Worm (Caenorhabditis elegans) whole organism, early embryonic: ENCODE results near the gene otpl-5.

Experiments used
- B0310.2 ChIP-seq: sonication (generic microtip); optimal IDR thresholded peaks from 2 replicates; lab custom pipeline; 2016; ENCODE audit warnings: mild to moderate bottlenecking, missing genetic modification characterization, missing compliant biosample characterization
- F13C5.2 ChIP-seq: sonication (generic microtip); optimal IDR thresholded peaks from 2 replicates; lab custom pipeline; 2017; ENCODE audit warnings: mild to moderate bottlenecking, missing genetic modification characterization, inconsistent platforms, missing compliant biosample characterization
- aly-1 ChIP-seq: sonication (generic microtip); optimal IDR thresholded peaks from 2 replicates; lab custom pipeline; 2016; ENCODE audit warnings: missing genetic modification characterization, missing compliant biosample characterization
- ama-1 ChIP-seq: fragments of 150-350 bp; optimal IDR thresholded peaks from 2 replicates; lab custom pipeline; 2014
- ceh-13 ChIP-seq: fragments of 200-800 bp; sonication (Bioruptor generic); optimal IDR thresholded peaks from 2 replicates; lab custom pipeline; 2018; ENCODE audit warnings: mild to moderate bottlenecking, missing genetic modification characterization, missing compliant biosample characterization
- ceh-36 ChIP-seq: sonication (generic microtip); optimal IDR thresholded peaks from 2 replicates; lab custom pipeline; 2016; ENCODE audit warnings: missing genetic modification characterization, inconsistent platforms, missing compliant biosample characterization
- ets-7 ChIP-seq: sonication (generic microtip); optimal IDR thresholded peaks from 2 replicates; lab custom pipeline; 2016; ENCODE audit warnings: missing genotype, missing genetic modification characterization, missing compliant biosample characterization
- flt-1 ChIP-seq: fragments of 200-800 bp; sonication (Bioruptor generic); IDR thresholded peaks from 2 replicates; pipeline ENCODE4 v1.3.6; 2022; ENCODE audit warnings: missing genetic modification characterization, missing compliant biosample characterization
- hmbx-1 ChIP-seq: sonication (generic microtip); optimal IDR thresholded peaks from 2 replicates; lab custom pipeline; 2016; ENCODE audit warnings: mild to moderate bottlenecking, missing genetic modification characterization, missing compliant biosample characterization
- hmg-4 ChIP-seq: fragments of 200-800 bp; sonication (Bioruptor generic); optimal IDR thresholded peaks from 2 replicates; lab custom pipeline; 2018; ENCODE audit warnings: mild to moderate bottlenecking, missing genetic modification characterization, missing compliant biosample characterization
- hnd-1 ChIP-seq: sonication (generic microtip); optimal IDR thresholded peaks from 2 replicates; lab custom pipeline; 2016; ENCODE audit warnings: missing genetic modification characterization, missing compliant biosample characterization
- pes-1 ChIP-seq: fragments of 200-800 bp; sonication (Bioruptor generic); IDR thresholded peaks from 2 replicates; pipeline ENCODE4 v1.3.6; 2022; ENCODE audit warnings: missing genetic modification reagents, missing genetic modification characterization, missing compliant biosample characterization
- scrt-1 ChIP-seq: fragments of 200-800 bp; sonication (Bioruptor generic); IDR thresholded peaks from 2 replicates; pipeline ENCODE4 v1.3.6; 2022; ENCODE audit warnings: missing genetic modification characterization, missing compliant biosample characterization
- sea-1 ChIP-seq: fragments of 200-800 bp; sonication (Bioruptor generic); conservative IDR thresholded peaks from 2 replicates; pipeline ENCODE4 v1.3.6; 2022; ENCODE audit warnings: missing genetic modification characterization, missing compliant biosample characterization
- tbx-11 ChIP-seq: fragments of 200-800 bp; sonication (Bioruptor generic); IDR thresholded peaks from 2 replicates; pipeline ENCODE4 v1.3.6; 2022; ENCODE audit warnings: missing genetic modification characterization, missing compliant biosample characterization
- tbx-37 ChIP-seq: fragments of 200-800 bp; sonication (Bioruptor generic); conservative IDR thresholded peaks from 2 replicates; pipeline ENCODE4 v1.3.6; 2022; ENCODE audit warnings: missing genetic modification reagents, missing genetic modification characterization, missing compliant biosample characterization
- tra-4 ChIP-seq: sonication (generic microtip); optimal IDR thresholded peaks from 2 replicates; lab custom pipeline; 2017; ENCODE audit warnings: missing genetic modification characterization, missing compliant biosample characterization

The otpl-5 gene

DNA sequence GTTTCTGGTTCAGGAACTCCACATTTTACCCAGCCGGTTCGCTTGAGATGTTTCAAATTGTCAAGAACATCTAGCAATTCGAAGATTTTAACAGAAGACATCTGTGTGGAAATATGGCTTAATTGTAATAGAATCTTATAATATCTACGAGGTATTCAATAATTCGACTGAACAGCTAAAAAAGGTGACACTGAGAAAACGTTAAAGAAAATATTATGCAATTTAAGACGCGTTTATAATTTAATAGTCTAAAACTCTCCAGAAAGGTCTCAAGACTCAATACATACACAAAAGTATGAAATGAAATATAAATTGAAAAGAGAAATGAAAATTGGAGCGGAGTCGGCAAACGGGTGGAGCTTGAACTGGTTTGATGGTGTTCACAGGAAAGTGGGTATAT lies 16.0 kb upstream of the otpl-5 start, which contains the start of gene F45F2.9:
TSS of gene F45F2.9 (minus strand) at position 101 of the 400 bp plus-strand sequence.
- TF ChIP-seq ceh-13 (GFP tag; lab: Kevin White, UChicago) (no peak), flt-1 (no peak), tbx-37 (GFP tag; lab: Robert Waterston, UW) (no peak), B0310.2 (tag; lab: Kevin White, UChicago) (no peak), ama-1 (lab: Kevin White, UChicago) (no peak), sea-1 (GFP tag; lab: Robert Waterston, UW) (no peak), ceh-36 (tag; lab: Kevin White, UChicago) (no peak), ets-7 (tag; lab: Kevin White, UChicago) (no peak)

ce11 chrV:8516426-8516825 lies 12.9 kb upstream of the otpl-5 start:
- TF ChIP-seq F13C5.2 (tag; lab: Kevin White, UChicago): no peak
- TF ChIP-seq tra-4: no peak
- no peak for TF ChIP-seq scrt-1 (GFP tag; lab: Robert Waterston, UW)
- TF ChIP-seq ceh-36 (tag; lab: Kevin White, UChicago): no peak
- no peak for TF ChIP-seq aly-1
- TF ChIP-seq hnd-1 (tag; lab: Kevin White, UChicago): no peak
- TF ChIP-seq tbx-37 (GFP tag; lab: Robert Waterston, UW): no peak
- TF ChIP-seq ama-1 (lab: Kevin White, UChicago): no peak
- no peak for TF ChIP-seq sea-1 (GFP tag; lab: Robert Waterston, UW)
- no peak for TF ChIP-seq ceh-13 (GFP tag; lab: Kevin White, UChicago)
- TF ChIP-seq hmg-4: no peak

- TF ChIP-seq B0310.2 (tag; lab: Kevin White, UChicago) (no peak), sea-1 (GFP tag; lab: Robert Waterston, UW) (no peak), tbx-11 (GFP tag; lab: Robert Waterston, UW) (no peak), tbx-37 (GFP tag; lab: Robert Waterston, UW) (no peak), hmbx-1 (tag; lab: Kevin White, UChicago) (no peak)
Observed at ce11 chrV:8517711-8518110, 11.6 kb upstream of the otpl-5 start.

ce11 chrV:8518283-8518682 lies 11.0 kb upstream of the otpl-5 start:
- TF ChIP-seq ets-7 (tag; lab: Kevin White, UChicago) (no peak), ama-1 (lab: Kevin White, UChicago) (no peak), tra-4 (no peak), aly-1 (no peak), ceh-36 (tag; lab: Kevin White, UChicago) (no peak), B0310.2 (tag; lab: Kevin White, UChicago) (no peak), scrt-1 (GFP tag; lab: Robert Waterston, UW) (no peak), flt-1 (no peak), hmg-4 (no peak), hnd-1 (tag; lab: Kevin White, UChicago) (no peak), F13C5.2 (tag; lab: Kevin White, UChicago) (no peak), ceh-13 (GFP tag; lab: Kevin White, UChicago) (no peak), hmbx-1 (tag; lab: Kevin White, UChicago) (no peak), sea-1 (GFP tag; lab: Robert Waterston, UW) (no peak), pes-1 (no peak), tbx-11 (GFP tag; lab: Robert Waterston, UW) (no peak), tbx-37 (GFP tag; lab: Robert Waterston, UW) (no peak)

DNA sequence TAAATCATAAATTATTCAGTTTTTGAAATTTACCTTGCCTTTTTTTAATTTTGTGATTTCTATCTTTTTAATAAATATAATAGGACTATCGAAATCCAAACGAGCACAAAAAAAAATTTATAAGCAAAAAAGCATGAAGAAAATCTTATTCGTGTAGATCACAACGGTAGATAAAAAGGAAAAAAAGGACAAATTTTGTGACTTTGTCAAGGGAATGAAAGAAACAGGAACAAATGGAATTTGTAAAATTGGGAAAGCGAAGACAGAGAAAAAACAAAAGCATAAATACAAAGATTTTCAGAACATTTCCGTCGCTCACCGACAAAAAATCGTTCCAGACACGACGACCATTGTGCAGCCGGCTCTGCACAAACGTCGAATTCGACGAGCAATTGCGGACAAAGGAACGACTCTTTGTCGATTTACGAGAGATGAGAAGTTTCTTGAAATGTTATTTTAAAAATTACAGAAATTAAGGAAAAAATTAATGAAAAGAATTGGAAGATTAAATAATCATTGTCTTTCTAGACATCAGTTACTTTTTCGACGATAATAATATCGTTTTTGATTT lies 10.4 kb upstream of the otpl-5 start, which contains the start of gene F45F2.10:
TSS of gene F45F2.10 (minus strand) at position 51 of the 571 bp plus-strand sequence.
- TF ChIP-seq tbx-37 (GFP tag; lab: Robert Waterston, UW) (no peak), pes-1 (no peak), ets-7 (tag; lab: Kevin White, UChicago) (no peak), ama-1 (lab: Kevin White, UChicago) (no peak)

DNA sequence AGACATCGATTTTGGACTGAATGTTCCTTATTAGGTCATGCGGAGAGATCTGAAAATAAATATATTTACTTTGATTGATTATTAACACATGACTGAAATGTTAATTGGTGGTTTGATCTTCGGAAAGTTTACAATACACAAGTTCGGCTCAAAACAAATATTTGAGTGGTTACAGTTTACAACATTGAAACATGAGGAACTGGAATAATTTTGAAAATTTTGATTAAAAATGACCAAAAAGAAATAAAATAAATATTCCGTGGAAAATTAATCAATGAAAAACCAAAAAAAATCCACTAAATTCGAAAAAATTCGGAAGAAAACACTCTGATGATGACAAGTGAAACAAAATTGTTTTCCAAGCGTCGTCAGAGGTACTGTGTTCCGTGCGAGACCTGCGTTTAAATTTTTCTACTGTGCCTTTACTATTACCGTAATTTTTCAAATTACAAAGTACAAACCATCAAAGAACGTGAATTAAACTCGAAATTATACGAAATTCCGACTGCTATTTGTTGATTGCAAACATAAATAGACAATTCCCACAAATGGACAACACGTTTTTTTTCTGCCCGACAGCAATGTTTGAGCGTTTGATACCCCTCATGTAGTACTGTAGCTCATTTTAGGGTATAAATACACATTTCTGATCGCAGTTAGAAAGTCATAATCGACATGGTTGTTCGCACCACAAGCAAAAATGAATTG lies 8.3 kb upstream of the otpl-5 start, which contains the start of the genes F45F2.11 and otpl-7:
TSS of gene F45F2.11 (minus strand) at position 51 of the 708 bp plus-strand sequence.
TSS of gene otpl-7 (plus strand) at position 658 of the 708 bp plus-strand sequence.
- TF ChIP-seq F13C5.2 (tag; lab: Kevin White, UChicago): no peak
- TF ChIP-seq flt-1: no peak
- TF ChIP-seq ceh-36 (tag; lab: Kevin White, UChicago): no peak
- TF ChIP-seq tbx-11 (GFP tag; lab: Robert Waterston, UW): no peak
- no peak for TF ChIP-seq ets-7 (tag; lab: Kevin White, UChicago)
- no peak for TF ChIP-seq aly-1
- no peak for TF ChIP-seq ceh-13 (GFP tag; lab: Kevin White, UChicago)
- TF ChIP-seq sea-1 (GFP tag; lab: Robert Waterston, UW): no peak
- no peak for TF ChIP-seq tra-4
- TF ChIP-seq ama-1 (lab: Kevin White, UChicago): no peak
- no peak for TF ChIP-seq hmbx-1 (tag; lab: Kevin White, UChicago)
- TF ChIP-seq B0310.2 (tag; lab: Kevin White, UChicago): no peak
- no peak for TF ChIP-seq hnd-1 (tag; lab: Kevin White, UChicago)
- TF ChIP-seq pes-1: no peak
- no peak for TF ChIP-seq hmg-4
- no peak for TF ChIP-seq tbx-37 (GFP tag; lab: Robert Waterston, UW)
- no peak for TF ChIP-seq scrt-1 (GFP tag; lab: Robert Waterston, UW)

DNA sequence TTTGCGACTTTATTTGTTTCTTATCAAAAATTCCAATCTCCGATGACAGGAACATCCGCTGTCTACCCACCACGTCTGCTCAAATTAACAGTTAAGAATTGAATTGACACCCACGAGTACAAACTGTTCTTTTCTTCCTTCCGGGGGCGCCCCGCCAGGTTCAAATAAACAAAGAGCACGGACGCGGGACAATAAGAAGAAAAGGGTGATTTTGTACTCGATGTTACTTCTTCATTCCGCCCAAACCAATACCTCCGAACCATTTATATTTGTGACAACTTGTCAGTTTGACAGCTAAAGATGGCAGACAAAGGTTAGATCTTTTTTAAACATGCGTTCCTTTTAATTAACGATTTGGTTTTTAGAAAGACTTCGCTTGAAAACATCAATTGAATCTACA lies 3.5 kb upstream of the otpl-5 start, which contains the start of gene otpl-6:
TSS of gene otpl-6 (plus strand) at position 301 of the 400 bp plus-strand sequence.
- TF ChIP-seq aly-1: no peak
- TF ChIP-seq tbx-11 (GFP tag; lab: Robert Waterston, UW): no peak
- no peak for TF ChIP-seq ceh-36 (tag; lab: Kevin White, UChicago)
- TF ChIP-seq B0310.2 (tag; lab: Kevin White, UChicago): no peak
- TF ChIP-seq F13C5.2 (tag; lab: Kevin White, UChicago): no peak
- no peak for TF ChIP-seq hmg-4
- TF ChIP-seq hmbx-1 (tag; lab: Kevin White, UChicago): no peak
- TF ChIP-seq sea-1 (GFP tag; lab: Robert Waterston, UW): no peak
- no peak for TF ChIP-seq ceh-13 (GFP tag; lab: Kevin White, UChicago)
- no peak for TF ChIP-seq tbx-37 (GFP tag; lab: Robert Waterston, UW)
- no peak for TF ChIP-seq flt-1
- TF ChIP-seq tra-4: no peak
